Fruit fly (Drosophila melanogaster): ENCODE measurements around the gene smp-30.

The smp-30 gene

dm6 chr3R:14708948-14709385 lies 42.1 kb downstream of the smp-30 start (continued):
- TF ChIP-seq D (optimal IDR thresholded peaks at IDR 0.05) (no peak), D (GFP tag; optimal IDR thresholded peaks at IDR 0.05) (no peak), al (GFP tag; IDR thresholded peaks at IDR 0.05) (no peak), CG1792 (GFP tag; optimal IDR thresholded peaks at IDR 0.05) (no peak), odd (GFP tag; optimal IDR thresholded peaks at IDR 0.05) (peak; percentile 7), NfI (GFP tag; optimal IDR thresholded peaks at IDR 0.05) (no peak), ftz-f1 (GFP tag; optimal IDR thresholded peaks at IDR 0.05) (no peak), bcd (GFP tag; optimal IDR thresholded peaks at IDR 0.05) (no peak), Vsx1 (GFP tag; optimal IDR thresholded peaks at IDR 0.05) (peak; percentile 61), trem (tag; optimal IDR thresholded peaks at IDR 0.05) (no peak), klu (GFP tag; IDR thresholded peaks at IDR 0.05) (no peak), HmgZ (tag; optimal IDR thresholded peaks at IDR 0.05) (no peak), zfh2 (GFP tag; optimal IDR thresholded peaks at IDR 0.05) (no peak), mirr (GFP tag; optimal IDR thresholded peaks at IDR 0.05) (peak; percentile 89), nau (GFP tag; optimal IDR thresholded peaks at IDR 0.05) (peak; percentile 35), sc (optimal IDR thresholded peaks at IDR 0.05) (no peak), sc (GFP tag; optimal IDR thresholded peaks at IDR 0.05) (no peak), Jarid2 (GFP tag; optimal IDR thresholded peaks at IDR 0.05) (no peak), tll (GFP tag; optimal IDR thresholded peaks at IDR 0.05) (no peak), pzg (GFP tag; optimal IDR thresholded peaks at IDR 0.05) (no peak), crol (GFP tag; IDR thresholded peaks at IDR 0.05) (no peak), CG10462 (GFP tag; optimal IDR thresholded peaks at IDR 0.05) (no peak), D19A (tag; optimal IDR thresholded peaks at IDR 0.05) (no peak), CG1529 (GFP tag; optimal IDR thresholded peaks at IDR 0.05) (no peak), trh (GFP tag; optimal IDR thresholded peaks at IDR 0.05) (no peak), bigmax (GFP tag; optimal IDR thresholded peaks at IDR 0.05) (no peak), Fer1 (GFP tag; optimal IDR thresholded peaks at IDR 0.05) (peak; percentile 15), slbo (GFP tag; IDR thresholded peaks at IDR 0.05) (no peak), Elba2 (GFP tag; optimal IDR thresholded peaks at IDR 0.05) (no peak), YL-1 (GFP tag; optimal IDR thresholded peaks at IDR 0.05) (no peak), CG12155 (GFP tag; optimal IDR thresholded peaks at IDR 0.05) (no peak), CG15696 (tag; optimal IDR thresholded peaks at IDR 0.05) (no peak), Rx (GFP tag; IDR thresholded peaks at IDR 0.05) (no peak), gcm2 (GFP tag; optimal IDR thresholded peaks at IDR 0.05) (no peak), CG10543 (GFP tag; optimal IDR thresholded peaks at IDR 0.05) (peak; percentile 46), CG17359 (tag; optimal IDR thresholded peaks at IDR 0.05) (peak; percentile 2), sens (GFP tag) (peak; percentile 65), CG9876 (GFP tag; optimal IDR thresholded peaks at IDR 0.05) (no peak), en (GFP tag; optimal IDR thresholded peaks at IDR 0.05) (peak; percentile 8), cg (GFP tag; optimal IDR thresholded peaks at IDR 0.05) (no peak), lab (GFP tag; optimal IDR thresholded peaks at IDR 0.05) (peak; percentile 65), Pdp1 (GFP tag; optimal IDR thresholded peaks at IDR 0.05) (no peak), NC2β (GFP tag; optimal IDR thresholded peaks at IDR 0.05) (no peak), vvl (GFP tag; IDR thresholded peaks at IDR 0.05) (no peak), sd (tag; optimal IDR thresholded peaks at IDR 0.05) (peak; percentile 85), CG4328 (GFP tag; optimal IDR thresholded peaks at IDR 0.05) (no peak), Dll (GFP tag; IDR thresholded peaks at IDR 0.05; ENCODE audit: partially characterized antibody) (no peak), Rfx (GFP tag; IDR thresholded peaks at IDR 0.05) (peak; percentile 14; the same call in 1 of the 2 replicates), CG10274 (GFP tag; optimal IDR thresholded peaks at IDR 0.05) (no peak), CG13775 (GFP tag; optimal IDR thresholded peaks at IDR 0.05) (no peak), CG30403 (GFP tag; optimal IDR thresholded peaks at IDR 0.05) (no peak), BEAF-32 (GFP tag; optimal IDR thresholded peaks at IDR 0.05) (no peak)

All from whole organism, embryonic.